Worm (Caenorhabditis elegans): Measurements from ENCODE around the gene F55A11.1.
A peak's percentile ranks its signal among the peaks of the same experiment; 100 is the strongest.

- TF ChIP-seq nhr-76 (tag; optimal IDR thresholded peaks at IDR 0.05) (peak; percentile 28), lin-14 (GFP tag; optimal IDR thresholded peaks at IDR 0.05) (peak; percentile 52), nhr-77 (tag; optimal IDR thresholded peaks at IDR 0.05) (peak; percentile 35), tbx-2 (tag; optimal IDR thresholded peaks at IDR 0.05) (peak; percentile 41), lin-13 (GFP tag; optimal IDR thresholded peaks at IDR 0.05) (peak; percentile 11), swsn-7 (tag; optimal IDR thresholded peaks at IDR 0.05) (peak; percentile 72), efl-3 (GFP tag; optimal IDR thresholded peaks at IDR 0.05) (peak; percentile 0), nhr-28 (tag; optimal IDR thresholded peaks at IDR 0.05) (no peak), fos-1 (tag; optimal IDR thresholded peaks at IDR 0.05) (peak; percentile 62), mep-1 (tag; optimal IDR thresholded peaks at IDR 0.05) (peak; percentile 42), snu-23 (GFP tag; optimal IDR thresholded peaks at IDR 0.05) (peak; percentile 83), egl-27 (tag; optimal IDR thresholded peaks at IDR 0.05) (no peak), zag-1 (tag; optimal IDR thresholded peaks at IDR 0.05) (no peak)
Measured at ce11 chrV:11782809-11783440, 18.7 kb upstream of the F55A11.1 start, which contains the start of gene F55A11.11.

Measured in whole organism, L1 larva.